Fruit fly (Drosophila melanogaster): Measurements from ENCODE around the gene CG5641.

DNA sequence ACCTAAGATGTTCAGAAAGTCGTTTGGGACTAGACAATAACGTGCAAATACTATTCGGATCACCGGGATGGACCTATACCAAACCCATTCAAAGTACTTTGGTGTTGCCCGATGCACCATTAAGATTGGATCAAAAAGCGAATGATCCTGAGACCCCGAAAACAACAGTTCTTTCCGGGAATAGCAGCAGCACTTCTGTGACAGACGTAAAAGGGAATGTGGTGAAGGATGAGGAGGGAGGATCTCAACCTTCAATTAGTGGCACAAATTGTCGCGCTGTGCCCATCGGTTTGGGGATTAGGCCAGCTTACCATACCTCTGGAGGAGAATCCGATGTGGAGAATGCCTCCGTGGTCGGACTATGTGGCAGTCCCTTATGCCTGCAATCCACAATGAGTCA lies 19.3 kb upstream of the CG5641 start:
- TF ChIP-seq CG11902 (GFP tag; optimal IDR thresholded peaks at IDR 0.05) (no peak), CG6854 (GFP tag; optimal IDR thresholded peaks at IDR 0.05) (no peak), CG8319 (GFP tag; optimal IDR thresholded peaks at IDR 0.05) (no peak), Sox14 (GFP tag; optimal IDR thresholded peaks at IDR 0.05) (no peak), esn (GFP tag; optimal IDR thresholded peaks at IDR 0.05) (no peak), OdsH (GFP tag; optimal IDR thresholded peaks at IDR 0.05) (no peak), CG6792 (GFP tag; optimal IDR thresholded peaks at IDR 0.05) (no peak), Sox102F (GFP tag; optimal IDR thresholded peaks at IDR 0.05) (no peak), Lpt (GFP tag; optimal IDR thresholded peaks at IDR 0.05) (no peak), CG6808 (GFP tag; optimal IDR thresholded peaks at IDR 0.05) (no peak)
